Worm (Caenorhabditis elegans) whole organism, L4 larva: ENCODE measurements around the gene F54B8.1.
"Not testable (repeated sequence)": the region's sequence is repeated elsewhere in the genome, so short reads cannot be mapped to it uniquely, and the experiment has no call there.

Source experiments
- T20F7.1 ChIP-seq: fragments of 200-800 bp; sonication (Bioruptor generic); optimal IDR thresholded peaks from 2 replicates; lab custom pipeline; 2018; ENCODE audit warnings: mild to moderate bottlenecking, missing genetic modification characterization, missing compliant biosample characterization
- Y105C5A.15 ChIP-seq: fragments of 200-800 bp; sonication (Bioruptor generic); IDR thresholded peaks from 2 replicates; pipeline ENCODE4 v1.3.6; 2022; ENCODE audit warnings: missing genetic modification characterization, missing compliant biosample characterization
- ceh-82 ChIP-seq: sonication (generic microtip); optimal IDR thresholded peaks from 2 replicates; lab custom pipeline; 2017; ENCODE audit warnings: missing biosample characterization, missing genetic modification characterization
- daf-19 ChIP-seq: fragments of 200-800 bp; sonication (Bioruptor generic); conservative IDR thresholded peaks from 2 replicates; pipeline ENCODE4 v1.3.6; 2022; ENCODE audit warnings: missing genetic modification characterization, missing compliant biosample characterization
- dpl-1 ChIP-seq: fragments of 150-350 bp; optimal IDR thresholded peaks from 2 replicates; lab custom pipeline; 2014; ENCODE audit warnings: missing biosample characterization, missing genetic modification reagents, missing genetic modification characterization
- lin-1 ChIP-seq: fragments of 200-800 bp; sonication (Bioruptor generic); IDR thresholded peaks from 2 replicates; pipeline ENCODE4 v1.3.6; 2022; ENCODE audit warnings: missing genetic modification reagents, missing genetic modification characterization, missing compliant biosample characterization
- lin-13 ChIP-seq: fragments of 150-350 bp; optimal IDR thresholded peaks from 2 replicates; lab custom pipeline; 2014; ENCODE audit warnings: missing biosample characterization, missing genetic modification reagents, missing genetic modification characterization
- lin-39 ChIP-seq: fragments of 150-350 bp; optimal IDR thresholded peaks from 2 replicates; lab custom pipeline; 2014; ENCODE audit warnings: missing biosample characterization, missing genetic modification reagents, missing genetic modification characterization
- nhr-77 ChIP-seq: fragments of 150-350 bp; optimal IDR thresholded peaks from 2 replicates; lab custom pipeline; 2014; ENCODE audit warnings: missing biosample characterization, missing genetic modification characterization
- snpc-4 ChIP-seq: fragments of 150-350 bp; optimal IDR thresholded peaks from 2 replicates; lab custom pipeline; 2014; ENCODE audit warnings: missing biosample characterization, missing genetic modification characterization
- unc-130 ChIP-seq: sonication (generic microtip); optimal IDR thresholded peaks from 2 replicates; lab custom pipeline; 2016; ENCODE audit warnings: missing genetic modification reagents, missing genetic modification characterization, missing compliant biosample characterization
- unc-39 ChIP-seq: sonication (generic microtip); optimal IDR thresholded peaks from 2 replicates; lab custom pipeline; 2017; ENCODE audit warnings: missing biosample characterization, missing genetic modification characterization
- unc-62 ChIP-seq, 3 experiments: fragments of 150-350 bp in 1 of 3; sonication (generic microtip); optimal IDR thresholded peaks in 2 of 3; peaks in 1 of 3; 1 replicate in 1 of 3; 2 replicates in 2 of 3; lab custom pipeline; 2014 to 2017; ENCODE audit warnings: missing biosample characterization in 3 of 3, missing genetic modification characterization in 3 of 3, missing genetic modification reagents in 3 of 3, missing genotype in 1 of 3
- zag-1 ChIP-seq: fragments of 150-350 bp; optimal IDR thresholded peaks from 2 replicates; lab custom pipeline; 2014; ENCODE audit warnings: missing biosample characterization, missing genetic modification characterization

- not testable (repeated sequence) for TF ChIP-seq T20F7.1 (GFP tag; lab: Kevin White, UChicago); zag-1 (tag; lab: Kevin White, UChicago); unc-39; snpc-4 (tag; lab: Kevin White, UChicago); nhr-77 (tag; lab: Kevin White, UChicago); lin-13; ceh-82 (tag; lab: Kevin White, UChicago); lin-39 (tag; lab: Kevin White, UChicago); Y105C5A.15 (GFP tag; lab: Robert Waterston, UW); lin-1; dpl-1 (GFP tag; lab: Kevin White, UChicago); unc-62 (GFP tag; optimal IDR thresholded peaks at IDR 0.05 in 1 of 2; lab: Kevin White, UChicago); unc-62 (tag; optimal IDR thresholded peaks at IDR 0.05; lab: Kevin White, UChicago); daf-19 (GFP tag; lab: Robert Waterston, UW); unc-130 (GFP tag; lab: Kevin White, UChicago)
These were observed 7.9 kb upstream of the F54B8.1 start, which contains the start of gene T26E4.9 for ce11 chrV:15802623-15803022.
